Fruit fly (Drosophila melanogaster) whole organism, embryonic: ENCODE results near the gene CG34163.

Experiments
- Abd-B ChIP-seq: fragments of 200-800 bp; sonication (Bioruptor generic); optimal IDR thresholded peaks from 2 replicates; lab custom pipeline; 2018; ENCODE audit warnings: missing biosample characterization, mild to moderate bottlenecking, missing genetic modification characterization, moderate library complexity
- CG10147 ChIP-seq: fragments of 200-800 bp; sonication (Bioruptor generic); optimal IDR thresholded peaks from 2 replicates; lab custom pipeline; 2019; ENCODE audit warnings: missing biosample characterization, mild to moderate bottlenecking, missing genetic modification characterization, moderate library complexity
- CG13287 ChIP-seq: fragments of 200-800 bp; sonication (Bioruptor generic); IDR thresholded peaks from 2 replicates; pipeline ENCODE4 v1.3.6; 2022; ENCODE audit warnings: missing biosample characterization, missing genetic modification characterization; ENCODE audit not compliant: partially characterized antibody
- CG13775 ChIP-seq: fragments of 200-800 bp; sonication (Bioruptor generic); optimal IDR thresholded peaks from 3 replicates; lab custom pipeline; 2017; ENCODE audit warnings: missing biosample characterization, mild to moderate bottlenecking, missing genetic modification characterization
- CG15073 ChIP-seq: fragments of 200-800 bp; sonication (Bioruptor generic); optimal IDR thresholded peaks from 2 replicates; lab custom pipeline; 2016; ENCODE audit warnings: missing biosample characterization, missing genetic modification characterization
- CG16813 ChIP-seq: fragments of 200-800 bp; sonication (Bioruptor generic); IDR thresholded peaks from 3 replicates; pipeline ENCODE4 v1.3.6; 2022; ENCODE audit warnings: missing biosample characterization, missing genetic modification characterization; ENCODE audit not compliant: partially characterized antibody
- CG16815 ChIP-seq: fragments of 200-800 bp; sonication (Bioruptor generic); optimal IDR thresholded peaks from 3 replicates; lab custom pipeline; 2017; ENCODE audit warnings: missing biosample characterization, mild to moderate bottlenecking, missing genetic modification characterization
- CG1832 ChIP-seq: fragments of 200-800 bp; sonication (Bioruptor generic); optimal IDR thresholded peaks from 2 replicates; lab custom pipeline; 2017; ENCODE audit warnings: missing biosample characterization, mild to moderate bottlenecking, missing genetic modification characterization, inconsistent platforms
- CG18599 ChIP-seq: fragments of 200-800 bp; sonication (Bioruptor generic); optimal IDR thresholded peaks from 3 replicates; lab custom pipeline; 2017; ENCODE audit warnings: missing biosample characterization, missing genetic modification characterization, mild to moderate bottlenecking, moderate library complexity, missing genetic modification reagents
- CG2116 ChIP-seq: fragments of 200-800 bp; sonication (Bioruptor generic); optimal IDR thresholded peaks from 3 replicates; lab custom pipeline; 2018; ENCODE audit warnings: missing biosample characterization, mild to moderate bottlenecking, missing genetic modification characterization
- CG2875 ChIP-seq: fragments of 200-800 bp; sonication (Bioruptor generic); optimal IDR thresholded peaks from 2 replicates; lab custom pipeline; 2017; ENCODE audit warnings: missing biosample characterization, mild to moderate bottlenecking, missing genetic modification characterization, missing genetic modification reagents
- CG31441 ChIP-seq: fragments of 200-800 bp; sonication (Bioruptor generic); IDR thresholded peaks from 2 replicates; pipeline ENCODE4 v1.3.6; 2022; ENCODE audit warnings: missing biosample characterization, missing genetic modification characterization
- CG3163 ChIP-seq: fragments of 200-800 bp; sonication (Bioruptor generic); optimal IDR thresholded peaks from 3 replicates; lab custom pipeline; 2016; ENCODE audit warnings: missing biosample characterization, missing genetic modification characterization
- CG42726 ChIP-seq: fragments of 200-800 bp; sonication (Bioruptor generic); IDR thresholded peaks from 2 replicates; pipeline ENCODE4 v1.3.6; 2022; ENCODE audit warnings: missing biosample characterization, missing genetic modification characterization; ENCODE audit not compliant: partially characterized antibody
- CG5180 ChIP-seq: fragments of 200-800 bp; sonication (Bioruptor generic); optimal IDR thresholded peaks from 3 replicates; lab custom pipeline; 2017; ENCODE audit warnings: missing biosample characterization, missing genetic modification characterization, mild to moderate bottlenecking, moderate library complexity, missing genetic modification reagents
- CG5953 ChIP-seq: fragments of 200-800 bp; sonication (Bioruptor generic); IDR thresholded peaks from 2 replicates; pipeline ENCODE4 v1.3.6; 2022; ENCODE audit warnings: missing biosample characterization, missing genetic modification characterization
- CG7786 ChIP-seq: fragments of 200-800 bp; sonication (Bioruptor generic); optimal IDR thresholded peaks from 2 replicates; lab custom pipeline; 2016; ENCODE audit warnings: missing biosample characterization, missing genetic modification characterization
- CG9437 ChIP-seq: fragments of 200-800 bp; sonication (Bioruptor generic); optimal IDR thresholded peaks from 2 replicates; lab custom pipeline; 2018; ENCODE audit warnings: missing biosample characterization, mild to moderate bottlenecking, missing genetic modification characterization
- CkIIα-i1 ChIP-seq: fragments of 200-800 bp; sonication (Bioruptor generic); IDR thresholded peaks from 2 replicates; pipeline ENCODE4 v1.3.6; 2022; ENCODE audit warnings: missing biosample characterization, missing genetic modification characterization
- E2f1 ChIP-seq: fragments of 200-800 bp; sonication (Bioruptor generic); IDR thresholded peaks from 2 replicates; pipeline ENCODE4 v1.3.6; 2022; ENCODE audit warnings: missing biosample characterization, missing genetic modification characterization
- E2f2 ChIP-seq: fragments of 200-800 bp; sonication (Bioruptor generic); IDR thresholded peaks from 2 replicates; pipeline ENCODE4 v1.3.6; 2022; ENCODE audit warnings: missing biosample characterization, missing genetic modification characterization
- Eip74EF ChIP-seq, 2 experiments: fragments of 200-800 bp in 1 of 2; fragments of >200 bp in 1 of 2; sonication (Bioruptor generic) in 1 of 2; optimal IDR thresholded peaks; 2 replicates each; lab custom pipeline; 2017 to 2019; ENCODE audit warnings: missing biosample characterization in 2 of 2, missing genetic modification characterization in 2 of 2, mild to moderate bottlenecking in 1 of 2, moderate library complexity in 1 of 2
- Lhr ChIP-seq: fragments of 200-800 bp; sonication (Bioruptor generic); optimal IDR thresholded peaks from 3 replicates; lab custom pipeline; 2017; ENCODE audit warnings: mild to moderate bottlenecking, missing biosample characterization, missing genetic modification reagents, missing genetic modification characterization
- Poxn ChIP-seq: fragments of 200-800 bp; sonication (Bioruptor generic); IDR thresholded peaks from 2 replicates; pipeline ENCODE4 v1.3.6; 2022; ENCODE audit warnings: missing biosample characterization, missing genetic modification characterization
- Sry-β ChIP-seq: fragments of 200-800 bp; sonication (Bioruptor generic); optimal IDR thresholded peaks from 2 replicates; lab custom pipeline; 2018; ENCODE audit warnings: missing biosample characterization, mild to moderate bottlenecking, missing genetic modification characterization, moderate library complexity
- Trl ChIP-seq, 3 experiments: fragments of >200 bp in 2 of 3; fragments of 200-800 bp in 1 of 3; sonication (Bioruptor generic) in 1 of 3; optimal IDR thresholded peaks; 2 replicates in 1 of 3; 3 replicates in 2 of 3; lab custom pipeline; 2016 to 2017; ENCODE audit warnings: missing biosample characterization in 1 of 3, missing genetic modification characterization in 1 of 3
- Xbp1 ChIP-seq: fragments of 200-800 bp; sonication (Bioruptor generic); optimal IDR thresholded peaks from 3 replicates; lab custom pipeline; 2016; ENCODE audit warnings: missing biosample characterization, mild to moderate bottlenecking, missing genetic modification characterization
- ac ChIP-seq: fragments of 200-800 bp; sonication (Bioruptor generic); optimal IDR thresholded peaks from 3 replicates; lab custom pipeline; 2017; ENCODE audit warnings: missing biosample characterization, mild to moderate bottlenecking, missing genetic modification characterization
- az2 ChIP-seq: fragments of 200-800 bp; sonication (Bioruptor generic); optimal IDR thresholded peaks from 3 replicates; lab custom pipeline; 2016; ENCODE audit warnings: missing biosample characterization, missing genetic modification characterization
- btn ChIP-seq: fragments of 200-800 bp; sonication (Bioruptor generic); optimal IDR thresholded peaks from 2 replicates; lab custom pipeline; 2016; ENCODE audit warnings: missing biosample characterization, missing genetic modification characterization
- gem ChIP-seq: fragments of 200-800 bp; sonication (Bioruptor generic); optimal IDR thresholded peaks from 2 replicates; lab custom pipeline; 2019; ENCODE audit warnings: missing biosample characterization, mild to moderate bottlenecking, missing genetic modification characterization, moderate library complexity
- gfzf ChIP-seq: fragments of 200-800 bp; sonication (Bioruptor generic); optimal IDR thresholded peaks from 2 replicates; lab custom pipeline; 2016; ENCODE audit warnings: missing biosample characterization, mild to moderate bottlenecking, missing genetic modification characterization, moderate library complexity
- h ChIP-seq: fragments of >200 bp; optimal IDR thresholded peaks from 2 replicates; lab custom pipeline; 2017
- insv ChIP-seq, 2 experiments: fragments of 200-800 bp; sonication (Bioruptor generic); optimal IDR thresholded peaks; 3 replicates each; lab custom pipeline; 2016 to 2018; ENCODE audit warnings: missing biosample characterization in 2 of 2, missing genetic modification characterization in 2 of 2
- jumu ChIP-seq: fragments of 200-800 bp; sonication (Bioruptor generic); optimal IDR thresholded peaks from 3 replicates; lab custom pipeline; 2016; ENCODE audit warnings: missing biosample characterization, missing genetic modification characterization
- kni ChIP-seq: fragments of 200-800 bp; sonication (Bioruptor generic); optimal IDR thresholded peaks from 3 replicates; lab custom pipeline; 2017; ENCODE audit warnings: mild to moderate bottlenecking, missing biosample characterization, missing genetic modification reagents, missing genetic modification characterization
- knrl ChIP-seq: fragments of 200-800 bp; sonication (Bioruptor generic); IDR thresholded peaks from 3 replicates; pipeline ENCODE4 v1.3.6; 2022; ENCODE audit warnings: missing biosample characterization, missing genetic modification characterization; ENCODE audit not compliant: partially characterized antibody
- lab ChIP-seq: fragments of 200-800 bp; sonication (Bioruptor generic); optimal IDR thresholded peaks from 3 replicates; lab custom pipeline; 2017; ENCODE audit warnings: missing biosample characterization, missing genetic modification characterization, mild to moderate bottlenecking, moderate library complexity, missing genetic modification reagents
- lola ChIP-seq, 3 experiments: fragments of >200 bp in 2 of 3; fragments of 200-800 bp in 1 of 3; sonication (Bioruptor generic) in 1 of 3; optimal IDR thresholded peaks; 2 replicates each; lab custom pipeline; 2017 to 2019; ENCODE audit warnings: missing biosample characterization in 3 of 3, missing genetic modification characterization in 3 of 3, mild to moderate bottlenecking in 1 of 3, moderate library complexity in 1 of 3
- odd ChIP-seq: fragments of 200-800 bp; sonication (Bioruptor generic); optimal IDR thresholded peaks from 2 replicates; lab custom pipeline; 2017; ENCODE audit warnings: missing biosample characterization, mild to moderate bottlenecking, missing genetic modification characterization
- pho ChIP-seq: fragments of 200-800 bp; sonication (Bioruptor generic); optimal IDR thresholded peaks from 2 replicates; lab custom pipeline; 2016; ENCODE audit warnings: missing biosample characterization, missing genetic modification characterization
- pnt ChIP-seq: fragments of 200-800 bp; sonication (Bioruptor generic); optimal IDR thresholded peaks from 3 replicates; lab custom pipeline; 2016; ENCODE audit warnings: missing biosample characterization, missing genetic modification characterization
- prd ChIP-seq, 3 experiments: fragments of >200 bp in 2 of 3; fragments of 200-800 bp in 1 of 3; sonication (Bioruptor generic) in 1 of 3; optimal IDR thresholded peaks in 2 of 3; IDR thresholded peaks in 1 of 3; 2 replicates in 2 of 3; 3 replicates in 1 of 3; pipeline versions ENCODE4 v1.3.6 to Lab custom; 2017 to 2022; ENCODE audit warnings: missing biosample characterization in 1 of 3, missing genetic modification characterization in 1 of 3
- ranshi ChIP-seq: fragments of 200-800 bp; sonication (Bioruptor generic); IDR thresholded peaks from 2 replicates; pipeline ENCODE4 v1.3.6; 2022; ENCODE audit warnings: missing biosample characterization, missing genetic modification characterization
- sc ChIP-seq, 3 experiments: fragments of >200 bp in 2 of 3; fragments of 200-800 bp in 1 of 3; sonication (Bioruptor generic) in 1 of 3; optimal IDR thresholded peaks; 2 replicates in 2 of 3; 3 replicates in 1 of 3; lab custom pipeline; 2017; ENCODE audit warnings: mild to moderate bottlenecking in 1 of 3, missing biosample characterization in 1 of 3, missing genetic modification characterization in 1 of 3, missing genetic modification reagents in 1 of 3
- sens-2 ChIP-seq: fragments of 200-800 bp; sonication (Bioruptor generic); IDR thresholded peaks from 2 replicates; pipeline ENCODE4 v1.3.6; 2022; ENCODE audit warnings: missing biosample characterization, missing genetic modification characterization
- zen2 ChIP-seq: fragments of 200-800 bp; sonication (Bioruptor generic); IDR thresholded peaks from 3 replicates; pipeline ENCODE4 v1.3.6; 2022; ENCODE audit warnings: missing biosample characterization, missing genetic modification characterization; ENCODE audit not compliant: partially characterized antibody
- zfh1 ChIP-seq: fragments of 200-800 bp; sonication (Bioruptor generic); IDR thresholded peaks from 3 replicates; pipeline ENCODE4 v1.3.6; 2022; ENCODE audit warnings: missing biosample characterization, missing genetic modification characterization

The CG34163 gene

dm6 chr2L:12038177-12038581 is 50.1 kb downstream of the CG34163 start, which contains the start of gene Tom70 (continued):
- TF ChIP-seq CG2875 (GFP tag; lab: Kevin White, UChicago) (no peak), CG18599 (GFP tag; lab: Kevin White, UChicago) (no peak), knrl (GFP tag; lab: Robert Waterston, UW) (peak; percentile 47; the same call in 1 of the 3 replicates), btn (no peak), CG3163 (GFP tag; lab: Kevin White, UChicago) (no peak), gem (tag; lab: Kevin White, UChicago) (no peak), Eip74EF (GFP tag; optimal IDR thresholded peaks at IDR 0.05; lab: Kevin White, UChicago) (no peak), CG7786 (GFP tag; lab: Kevin White, UChicago) (no peak), Trl (optimal IDR thresholded peaks at IDR 0.05; lab: Kevin White, UChicago) (no peak), Trl (GFP tag; optimal IDR thresholded peaks at IDR 0.05; lab: Kevin White, UChicago) (no peak), CkIIα-i1 (no peak), lab (no peak), jumu (GFP tag; lab: Kevin White, UChicago) (no peak), pho (no peak), Xbp1 (GFP tag; lab: Kevin White, UChicago) (no peak), E2f2 (peak; percentile 53), CG15073 (GFP tag; lab: Kevin White, UChicago) (no peak), CG16815 (GFP tag; lab: Kevin White, UChicago) (no peak), Lhr (GFP tag; lab: Kevin White, UChicago) (no peak), Poxn (GFP tag; lab: Robert Waterston, UW) (no peak), az2 (no peak), odd (GFP tag; lab: Kevin White, UChicago) (no peak), CG5953 (GFP tag; lab: Robert Waterston, UW) (no peak), ac (no peak), sens-2 (GFP tag; lab: Robert Waterston, UW) (no peak), zfh1 (GFP tag; lab: Robert Waterston, UW) (no peak), ranshi (no peak), CG9437 (GFP tag; lab: Kevin White, UChicago) (no peak), CG2116 (GFP tag; lab: Kevin White, UChicago) (peak; percentile 43), CG31441 (GFP tag; lab: Robert Waterston, UW) (no peak), zen2 (GFP tag; lab: Robert Waterston, UW) (peak; percentile 34; the same call in 1 of the 3 replicates), CG1832 (GFP tag; lab: Kevin White, UChicago) (no peak), CG16813 (GFP tag; lab: Robert Waterston, UW) (peak; percentile 51), kni (no peak), sc (optimal IDR thresholded peaks at IDR 0.05; lab: Kevin White, UChicago) (no peak), sc (GFP tag; optimal IDR thresholded peaks at IDR 0.05; lab: Kevin White, UChicago) (no peak), CG5180 (GFP tag; lab: Kevin White, UChicago) (no peak), gfzf (GFP tag; lab: Kevin White, UChicago) (peak; percentile 3), insv (GFP tag; optimal IDR thresholded peaks at IDR 0.05; lab: Kevin White, UChicago) (no peak), prd (optimal IDR thresholded peaks at IDR 0.05; lab: Kevin White, UChicago) (no peak), prd (GFP tag; IDR thresholded peaks at IDR 0.05; lab: Robert Waterston, UW) (no peak), CG42726 (GFP tag; lab: Robert Waterston, UW) (0 out of 2 replicates have a peak, but pooled peaks have one; percentile 37), pnt (GFP tag; lab: Kevin White, UChicago) (no peak), h (no peak), Abd-B (GFP tag; lab: Kevin White, UChicago) (no peak), CG13775 (GFP tag; lab: Kevin White, UChicago) (no peak), CG10147 (GFP tag; lab: Kevin White, UChicago) (no peak), CG13287 (peak; percentile 55), Sry-β (GFP tag; lab: Kevin White, UChicago) (peak; percentile 52), E2f1 (GFP tag; lab: Robert Waterston, UW) (no peak), lola (GFP tag; optimal IDR thresholded peaks at IDR 0.05; lab: Kevin White, UChicago) (no peak)
